Worm (Caenorhabditis elegans) whole organism, late embryonic: Measurements from ENCODE around the gene mcm-7.

ENCODE experiments used
- ceh-45 ChIP-seq: fragments of 200-800 bp; sonication (Bioruptor generic); IDR thresholded peaks from 2 replicates; pipeline ENCODE4 v1.3.6; 2022; ENCODE audit warnings: missing genetic modification reagents, missing genetic modification characterization, missing compliant biosample characterization
- dmd-4 ChIP-seq: sonication (generic microtip); optimal IDR thresholded peaks from 2 replicates; lab custom pipeline; 2016; ENCODE audit warnings: borderline replicate concordance, missing genetic modification characterization, missing compliant biosample characterization
- fax-1 ChIP-seq: sonication (generic microtip); optimal IDR thresholded peaks from 2 replicates; lab custom pipeline; 2016; ENCODE audit warnings: missing genotype, missing genetic modification characterization, missing compliant biosample characterization
- pha-4 ChIP-seq: fragments of 150-350 bp; optimal IDR thresholded peaks from 2 replicates; lab custom pipeline; 2018; ENCODE audit warnings: missing biosample characterization, missing genetic modification reagents, missing genetic modification characterization
- pqm-1 ChIP-seq: sonication (generic microtip); optimal IDR thresholded peaks from 2 replicates; lab custom pipeline; 2016; ENCODE audit warnings: missing genetic modification characterization, missing compliant biosample characterization
- ttx-3 ChIP-seq: sonication (generic microtip); optimal IDR thresholded peaks from 2 replicates; lab custom pipeline; 2016; ENCODE audit warnings: missing genetic modification reagents, missing genetic modification characterization, missing compliant biosample characterization
- unc-86 ChIP-seq: sonication (generic microtip); optimal IDR thresholded peaks from 2 replicates; lab custom pipeline; 2016; ENCODE audit warnings: missing genetic modification characterization, missing compliant biosample characterization

DNA sequence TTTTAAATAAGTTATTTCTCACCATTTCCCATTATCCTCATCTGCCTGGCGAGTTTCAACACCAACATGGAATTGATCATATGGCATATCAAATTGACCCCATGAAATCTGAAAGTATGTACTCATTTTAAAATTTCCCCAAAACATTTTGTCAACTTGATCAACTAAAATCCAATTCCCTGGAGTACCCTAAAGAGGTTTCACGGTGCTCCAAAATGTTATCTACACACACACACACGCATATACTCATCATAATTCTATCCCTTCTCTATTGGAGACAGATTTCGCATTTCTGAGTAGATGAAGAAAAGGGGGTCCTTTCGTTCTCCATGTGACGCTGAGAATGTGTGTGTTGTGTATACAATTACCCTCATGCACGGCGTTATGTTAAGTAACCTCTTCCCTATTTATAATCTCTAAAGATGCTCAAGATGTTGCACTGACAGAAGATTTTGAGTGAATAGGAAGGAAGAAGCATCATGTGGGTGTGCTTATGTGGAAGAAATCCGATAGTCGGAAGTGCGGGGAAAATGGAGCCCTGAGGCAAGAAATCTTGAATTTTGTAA, 9.2 kb downstream of the mcm-7 start:
- no peak for TF ChIP-seq pqm-1 (tag; lab: Kevin White, UChicago)
- no peak for TF ChIP-seq unc-86 (tag; lab: Kevin White, UChicago)
- no peak for TF ChIP-seq ceh-45
- TF ChIP-seq pha-4 (tag; lab: Kevin White, UChicago) = no peak
- TF ChIP-seq fax-1 (tag; lab: Kevin White, UChicago) = no peak
- TF ChIP-seq ttx-3 (tag; lab: Kevin White, UChicago) = no peak
- TF ChIP-seq dmd-4 (tag; lab: Kevin White, UChicago) = no peak
